Fruit fly (Drosophila melanogaster): ENCODE measurements around the gene Efa6.

dm6 chr3R:22638604-22639238, 51.2 kb downstream of the Efa6 start:
- TF ChIP-seq Mes4 (GFP tag; optimal IDR thresholded peaks at IDR 0.05) (no peak), CG12299 (tag; optimal IDR thresholded peaks at IDR 0.05) (no peak), gce (GFP tag; IDR thresholded peaks at IDR 0.05) (no peak), br (optimal IDR thresholded peaks at IDR 0.05) (no peak)
